Fruit fly (Drosophila melanogaster) whole organism, embryonic: ENCODE results near the gene CG14273.

Experiments
- Adf1 ChIP-seq: fragments of 200-800 bp; sonication (Bioruptor generic); IDR thresholded peaks from 2 replicates; pipeline ENCODE4 v1.3.6; 2022; ENCODE audit warnings: missing biosample characterization, missing genetic modification characterization
- Atf6 ChIP-seq: fragments of 200-800 bp; sonication (Bioruptor generic); IDR thresholded peaks from 2 replicates; pipeline ENCODE4 v1.3.6; 2022; ENCODE audit warnings: missing biosample characterization, missing genetic modification characterization
- CG1024 ChIP-seq: fragments of 200-800 bp; sonication (Bioruptor generic); IDR thresholded peaks from 2 replicates; pipeline ENCODE4 v1.3.6; 2022; ENCODE audit warnings: missing biosample characterization, missing genetic modification characterization
- CG10959 ChIP-seq: fragments of 200-800 bp; sonication (Bioruptor generic); IDR thresholded peaks from 2 replicates; pipeline ENCODE4 v1.3.6; 2022; ENCODE audit warnings: missing biosample characterization, missing genetic modification characterization
- CG11504 ChIP-seq: fragments of 200-800 bp; sonication (Bioruptor generic); optimal IDR thresholded peaks from 3 replicates; lab custom pipeline; 2019; ENCODE audit warnings: missing biosample characterization, mild to moderate bottlenecking, missing genetic modification characterization, moderate library complexity
- CG11696 ChIP-seq: fragments of 200-800 bp; sonication (Bioruptor generic); IDR thresholded peaks from 2 replicates; pipeline ENCODE4 v1.3.6; 2022; ENCODE audit warnings: missing biosample characterization, missing genetic modification characterization
- CG12236 ChIP-seq: fragments of 200-800 bp; sonication (Bioruptor generic); optimal IDR thresholded peaks from 2 replicates; lab custom pipeline; 2016; ENCODE audit warnings: missing biosample characterization, missing genetic modification characterization
- CG15696 ChIP-seq: fragments of 200-800 bp; sonication (Bioruptor generic); optimal IDR thresholded peaks from 2 replicates; lab custom pipeline; 2019; ENCODE audit warnings: missing biosample characterization, mild to moderate bottlenecking, missing genetic modification characterization, moderate library complexity
- CG16779 ChIP-seq: fragments of 200-800 bp; sonication (Bioruptor generic); IDR thresholded peaks from 2 replicates; pipeline ENCODE4 v1.3.6; 2022; ENCODE audit warnings: missing biosample characterization, missing genetic modification characterization
- CG16863 ChIP-seq: fragments of 200-800 bp; sonication (Bioruptor generic); optimal IDR thresholded peaks from 3 replicates; lab custom pipeline; 2016; ENCODE audit warnings: missing biosample characterization, missing genetic modification characterization
- CG17385 ChIP-seq: fragments of 200-800 bp; sonication (Bioruptor generic); optimal IDR thresholded peaks from 3 replicates; lab custom pipeline; 2018; ENCODE audit warnings: missing biosample characterization, mild to moderate bottlenecking, missing genetic modification characterization
- CG1792 ChIP-seq: fragments of 200-800 bp; sonication (Bioruptor generic); optimal IDR thresholded peaks from 2 replicates; lab custom pipeline; 2016; ENCODE audit warnings: missing biosample characterization, missing genetic modification characterization
- CG30431 ChIP-seq: fragments of 200-800 bp; sonication (Bioruptor generic); optimal IDR thresholded peaks from 2 replicates; lab custom pipeline; 2017; ENCODE audit warnings: missing biosample characterization, missing genetic modification characterization
- CG3995 ChIP-seq: fragments of 200-800 bp; sonication (Bioruptor generic); optimal IDR thresholded peaks from 3 replicates; lab custom pipeline; 2016; ENCODE audit warnings: missing biosample characterization, missing genetic modification characterization
- CG4282 ChIP-seq: fragments of 200-800 bp; sonication (Bioruptor generic); optimal IDR thresholded peaks from 2 replicates; lab custom pipeline; 2016; ENCODE audit warnings: missing biosample characterization, missing genetic modification characterization
- CG4854 ChIP-seq: fragments of 200-800 bp; sonication (Bioruptor generic); optimal IDR thresholded peaks from 2 replicates; lab custom pipeline; 2016; ENCODE audit warnings: missing biosample characterization, missing genetic modification characterization, inconsistent platforms
- CG7271 ChIP-seq: fragments of 200-800 bp; sonication (Bioruptor generic); optimal IDR thresholded peaks from 2 replicates; lab custom pipeline; 2018; ENCODE audit warnings: missing biosample characterization, mild to moderate bottlenecking, missing genetic modification characterization, moderate library complexity
- CG7928 ChIP-seq: fragments of 200-800 bp; sonication (Bioruptor generic); optimal IDR thresholded peaks from 2 replicates; lab custom pipeline; 2017; ENCODE audit warnings: missing biosample characterization, mild to moderate bottlenecking, missing genetic modification characterization
- CG7963 ChIP-seq: fragments of 200-800 bp; sonication (Bioruptor generic); IDR thresholded peaks from 3 replicates; pipeline ENCODE4 v1.3.6; 2022; ENCODE audit warnings: missing biosample characterization, missing genetic modification characterization; ENCODE audit not compliant: partially characterized antibody
- D ChIP-seq, 2 experiments: fragments of 200-800 bp in 1 of 2; fragments of >200 bp in 1 of 2; sonication (Bioruptor generic) in 1 of 2; optimal IDR thresholded peaks; 2 replicates in 1 of 2; 3 replicates in 1 of 2; lab custom pipeline; 2017; ENCODE audit warnings: mild to moderate bottlenecking in 1 of 2, missing biosample characterization in 1 of 2, missing genetic modification characterization in 1 of 2, missing genetic modification reagents in 1 of 2
- Dp ChIP-seq: fragments of 200-800 bp; sonication (Bioruptor generic); optimal IDR thresholded peaks from 2 replicates; lab custom pipeline; 2018; ENCODE audit warnings: missing biosample characterization, mild to moderate bottlenecking, missing genetic modification characterization, moderate library complexity
- Drgx ChIP-seq: fragments of 200-800 bp; sonication (Bioruptor generic); IDR thresholded peaks from 2 replicates; pipeline ENCODE4 v1.3.6; 2022; ENCODE audit warnings: missing biosample characterization, missing genetic modification characterization
- HLH4C ChIP-seq: fragments of 200-800 bp; sonication (Bioruptor generic); IDR thresholded peaks from 3 replicates; pipeline ENCODE4 v1.3.6; 2022; ENCODE audit warnings: missing biosample characterization, missing genetic modification characterization; ENCODE audit not compliant: partially characterized antibody
- HLH54F ChIP-seq: fragments of 200-800 bp; sonication (Bioruptor generic); optimal IDR thresholded peaks from 3 replicates; lab custom pipeline; 2016; ENCODE audit warnings: missing biosample characterization, missing genetic modification characterization
- HLHmδ ChIP-seq: fragments of 200-800 bp; sonication (Bioruptor generic); optimal IDR thresholded peaks from 2 replicates; lab custom pipeline; 2018; ENCODE audit warnings: missing biosample characterization, mild to moderate bottlenecking, missing genetic modification characterization, moderate library complexity
- Hand ChIP-seq: fragments of 200-800 bp; sonication (Bioruptor generic); optimal IDR thresholded peaks from 2 replicates; lab custom pipeline; 2017; ENCODE audit warnings: mild to moderate bottlenecking, missing biosample characterization, missing genetic modification reagents, missing genetic modification characterization
- Hr39 ChIP-seq: fragments of >200 bp; optimal IDR thresholded peaks from 2 replicates; lab custom pipeline; 2017
- Lim3 ChIP-seq: fragments of 200-800 bp; sonication (Bioruptor generic); IDR thresholded peaks from 2 replicates; pipeline ENCODE4 v1.3.6; 2022; ENCODE audit warnings: missing biosample characterization, missing genetic modification characterization
- Meics ChIP-seq: fragments of 200-800 bp; sonication (Bioruptor generic); optimal IDR thresholded peaks from 2 replicates; lab custom pipeline; 2017; ENCODE audit warnings: missing biosample characterization, mild to moderate bottlenecking, missing genetic modification characterization
- NK7.1 ChIP-seq: fragments of 200-800 bp; sonication (Bioruptor generic); optimal IDR thresholded peaks from 3 replicates; lab custom pipeline; 2016; ENCODE audit warnings: missing biosample characterization, missing genetic modification characterization
- Nf-YB ChIP-seq: fragments of 200-800 bp; sonication (Bioruptor generic); optimal IDR thresholded peaks from 3 replicates; lab custom pipeline; 2019; ENCODE audit warnings: missing biosample characterization, mild to moderate bottlenecking, missing genetic modification characterization, moderate library complexity
- Rx ChIP-seq: fragments of 200-800 bp; sonication (Bioruptor generic); IDR thresholded peaks from 2 replicates; pipeline ENCODE4 v1.3.6; 2022; ENCODE audit warnings: missing biosample characterization, missing genetic modification characterization
- Vsx1 ChIP-seq: fragments of 200-800 bp; sonication (Bioruptor generic); optimal IDR thresholded peaks from 2 replicates; lab custom pipeline; 2017; ENCODE audit warnings: missing biosample characterization, mild to moderate bottlenecking, missing genetic modification characterization, missing genetic modification reagents
- abd-A ChIP-seq: fragments of 200-800 bp; sonication (Bioruptor generic); optimal IDR thresholded peaks from 3 replicates; lab custom pipeline; 2019; ENCODE audit warnings: missing biosample characterization, mild to moderate bottlenecking, missing genetic modification characterization, moderate library complexity
- cato ChIP-seq: fragments of 200-800 bp; sonication (Bioruptor generic); optimal IDR thresholded peaks from 2 replicates; lab custom pipeline; 2016; ENCODE audit warnings: missing biosample characterization, missing genetic modification characterization, borderline replicate concordance
- crp ChIP-seq, 2 experiments: fragments of 200-800 bp; sonication (Bioruptor generic); optimal IDR thresholded peaks; 2 replicates in 1 of 2; 3 replicates in 1 of 2; lab custom pipeline; 2017; ENCODE audit warnings: missing biosample characterization in 2 of 2, missing genetic modification characterization in 2 of 2, mild to moderate bottlenecking in 1 of 2, moderate library complexity in 1 of 2
- dmrt11E ChIP-seq: fragments of 200-800 bp; sonication (Bioruptor generic); optimal IDR thresholded peaks from 3 replicates; lab custom pipeline; 2018; ENCODE audit warnings: missing biosample characterization, mild to moderate bottlenecking, missing genetic modification characterization, moderate library complexity
- en ChIP-seq: fragments of 200-800 bp; sonication (Bioruptor generic); optimal IDR thresholded peaks from 2 replicates; lab custom pipeline; 2016; ENCODE audit warnings: missing biosample characterization, missing genetic modification characterization
- eve ChIP-seq, 2 experiments: fragments of >200 bp; optimal IDR thresholded peaks; 2 replicates each; lab custom pipeline; 2017; ENCODE audit warnings: missing biosample characterization in 2 of 2, missing genetic modification characterization in 2 of 2
- fu2 ChIP-seq: fragments of 200-800 bp; sonication (Bioruptor generic); optimal IDR thresholded peaks from 2 replicates; lab custom pipeline; 2016; ENCODE audit warnings: missing biosample characterization, missing genetic modification characterization
- gem ChIP-seq: fragments of 200-800 bp; sonication (Bioruptor generic); optimal IDR thresholded peaks from 2 replicates; lab custom pipeline; 2019; ENCODE audit warnings: missing biosample characterization, mild to moderate bottlenecking, missing genetic modification characterization, moderate library complexity
- gsb-n ChIP-seq: fragments of 200-800 bp; sonication (Bioruptor generic); optimal IDR thresholded peaks from 3 replicates; lab custom pipeline; 2018; ENCODE audit warnings: missing biosample characterization, mild to moderate bottlenecking, missing genetic modification characterization
- h ChIP-seq: fragments of >200 bp; optimal IDR thresholded peaks from 2 replicates; lab custom pipeline; 2017
- lbe ChIP-seq: fragments of 200-800 bp; sonication (Bioruptor generic); optimal IDR thresholded peaks from 2 replicates; lab custom pipeline; 2016; ENCODE audit warnings: missing biosample characterization, mild to moderate bottlenecking, missing genetic modification characterization
- nau ChIP-seq: fragments of 200-800 bp; sonication (Bioruptor generic); optimal IDR thresholded peaks from 3 replicates; lab custom pipeline; 2017; ENCODE audit warnings: missing biosample characterization, mild to moderate bottlenecking, missing genetic modification characterization, missing genetic modification reagents
- ro ChIP-seq: fragments of 200-800 bp; sonication (Bioruptor generic); IDR thresholded peaks from 2 replicates; pipeline ENCODE4 v1.3.6; 2022; ENCODE audit warnings: missing biosample characterization, missing genetic modification characterization
- run ChIP-seq: fragments of 200-800 bp; sonication (Bioruptor generic); optimal IDR thresholded peaks from 3 replicates; lab custom pipeline; 2018; ENCODE audit warnings: missing biosample characterization, mild to moderate bottlenecking, missing genetic modification characterization
- vfl ChIP-seq: fragments of 200-800 bp; sonication (Bioruptor generic); optimal IDR thresholded peaks from 2 replicates; lab custom pipeline; 2016; ENCODE audit warnings: missing biosample characterization, missing genetic modification characterization
- wor ChIP-seq: fragments of 200-800 bp; sonication (Bioruptor generic); IDR thresholded peaks from 2 replicates; pipeline ENCODE4 v1.3.6; 2022; ENCODE audit warnings: missing biosample characterization, missing genetic modification characterization
- zfh1 ChIP-seq: fragments of 200-800 bp; sonication (Bioruptor generic); IDR thresholded peaks from 3 replicates; pipeline ENCODE4 v1.3.6; 2022; ENCODE audit warnings: missing biosample characterization, missing genetic modification characterization

Gene CG14273

dm6 chr2L:8319858-8320525, 22.5 kb upstream of the CG14273 start, which contains the start of the genes mtsh and strat (continued):
- TF ChIP-seq CG11696 (0 out of 2 replicates have a peak, but pooled peaks have one; percentile 37), CG17385 (GFP tag; lab: Kevin White, UChicago) (peak; percentile 47), CG30431 (GFP tag; lab: Kevin White, UChicago) (no peak), h (lab: Kevin White, UChicago) (no peak), CG4282 (GFP tag; lab: Kevin White, UChicago) (no peak), CG7963 (GFP tag; lab: Robert Waterston, UW) (peak; percentile 79), gem (tag; lab: Kevin White, UChicago) (no peak), CG3995 (GFP tag; lab: Kevin White, UChicago) (peak; percentile 26), CG16863 (GFP tag; lab: Kevin White, UChicago) (peak; percentile 13), CG1024 (GFP tag; lab: Robert Waterston, UW) (no peak), HLHmδ (GFP tag; lab: Kevin White, UChicago) (peak; percentile 48), wor (no peak), abd-A (tag; lab: Kevin White, UChicago) (no peak), Hand (no peak), Meics (peak; percentile 81), dmrt11E (tag; lab: Kevin White, UChicago) (peak; percentile 19), crp (GFP tag; optimal IDR thresholded peaks at IDR 0.05; lab: Kevin White, UChicago) (peak in 1 of 2 experiments; percentile 47), Lim3 (GFP tag; lab: Robert Waterston, UW) (no peak), Atf6 (peak; percentile 57; the same call in 1 of the 2 replicates), CG7271 (peak; percentile 86), Vsx1 (no peak), ro (no peak), CG4854 (GFP tag; lab: Kevin White, UChicago) (peak; percentile 63), en (GFP tag; lab: Kevin White, UChicago) (no peak), CG15696 (tag; lab: Kevin White, UChicago) (no peak), HLH4C (GFP tag; lab: Robert Waterston, UW) (peak; percentile 74), Rx (GFP tag; lab: Robert Waterston, UW) (no peak), CG16779 (GFP tag; lab: Robert Waterston, UW) (no peak), run (tag; lab: Kevin White, UChicago) (no peak), NK7.1 (no peak), gsb-n (peak; percentile 23), Drgx (no peak), Adf1 (no peak), D (optimal IDR thresholded peaks at IDR 0.05; lab: Kevin White, UChicago) (no peak), D (GFP tag; optimal IDR thresholded peaks at IDR 0.05; lab: Kevin White, UChicago) (peak; percentile 53), Nf-YB (GFP tag; lab: Kevin White, UChicago) (no peak), vfl (GFP tag; lab: Kevin White, UChicago) (peak; percentile 38), HLH54F (GFP tag; lab: Kevin White, UChicago) (peak; percentile 43), nau (GFP tag; lab: Kevin White, UChicago) (no peak), CG12236 (GFP tag; lab: Kevin White, UChicago) (peak; percentile 34), CG11504 (tag; lab: Kevin White, UChicago) (no peak), CG7928 (GFP tag; lab: Kevin White, UChicago) (no peak), zfh1 (peak; percentile 74), Hr39 (no peak), fu2 (GFP tag; lab: Kevin White, UChicago) (no peak), lbe (peak; percentile 30), eve (GFP tag; optimal IDR thresholded peaks at IDR 0.05; lab: Kevin White, UChicago) (no peak), CG1792 (peak; percentile 51), CG10959 (no peak), Dp (peak; percentile 85), cato (GFP tag; lab: Kevin White, UChicago) (peak; percentile 13)
